Worm (Caenorhabditis elegans) whole organism, midembryonic: ENCODE results near the gene idpp-8.
A peak's percentile ranks its signal among the peaks of the same experiment; 100 is the strongest.

Source experiments
- T22C8.4 ChIP-seq: fragments of 200-800 bp; sonication (Bioruptor generic); IDR thresholded peaks from 2 replicates; pipeline ENCODE4 v1.3.6; 2022; ENCODE audit warnings: missing genetic modification characterization, missing compliant biosample characterization
- cog-1 ChIP-seq: sonication (generic microtip); optimal IDR thresholded peaks from 2 replicates; lab custom pipeline; 2016; ENCODE audit warnings: missing genetic modification characterization, missing compliant biosample characterization
- flt-1 ChIP-seq: fragments of 200-800 bp; sonication (Bioruptor generic); IDR thresholded peaks from 2 replicates; pipeline ENCODE4 v1.3.6; 2022; ENCODE audit warnings: missing genetic modification characterization, missing compliant biosample characterization
- klf-2 ChIP-seq: fragments of 200-800 bp; sonication (Bioruptor generic); conservative IDR thresholded peaks from 2 replicates; pipeline ENCODE4 v1.3.6; 2022; ENCODE audit warnings: missing genetic modification reagents, missing genetic modification characterization, missing compliant biosample characterization
- med-1 ChIP-seq: sonication (generic microtip); optimal IDR thresholded peaks from 2 replicates; lab custom pipeline; 2017; ENCODE audit warnings: missing genetic modification characterization, mild to moderate bottlenecking, missing compliant biosample characterization, antibody characterized with exemption, missing genetic modification reagents; ENCODE audit not compliant: insufficient read depth
- ref-1 ChIP-seq: fragments of 200-800 bp; sonication (Bioruptor generic); conservative IDR thresholded peaks from 2 replicates; pipeline ENCODE4 v1.3.6; 2022; ENCODE audit warnings: missing genetic modification reagents, missing genetic modification characterization, missing compliant biosample characterization
- tab-1 ChIP-seq: fragments of 200-800 bp; sonication (Bioruptor generic); IDR thresholded peaks from 2 replicates; pipeline ENCODE4 v1.3.6; 2022; ENCODE audit warnings: missing genetic modification characterization, missing compliant biosample characterization
- ztf-23 ChIP-seq: fragments of 200-800 bp; sonication (Bioruptor generic); IDR thresholded peaks from 2 replicates; pipeline ENCODE4 v1.3.6; 2022; ENCODE audit warnings: missing genetic modification reagents, missing genetic modification characterization, missing compliant biosample characterization
- ztf-29 ChIP-seq: fragments of 200-800 bp; sonication (Bioruptor generic); IDR thresholded peaks from 2 replicates; pipeline ENCODE4 v1.3.6; 2022; ENCODE audit warnings: missing genetic modification reagents, missing genetic modification characterization, missing compliant biosample characterization

Gene idpp-8

DNA sequence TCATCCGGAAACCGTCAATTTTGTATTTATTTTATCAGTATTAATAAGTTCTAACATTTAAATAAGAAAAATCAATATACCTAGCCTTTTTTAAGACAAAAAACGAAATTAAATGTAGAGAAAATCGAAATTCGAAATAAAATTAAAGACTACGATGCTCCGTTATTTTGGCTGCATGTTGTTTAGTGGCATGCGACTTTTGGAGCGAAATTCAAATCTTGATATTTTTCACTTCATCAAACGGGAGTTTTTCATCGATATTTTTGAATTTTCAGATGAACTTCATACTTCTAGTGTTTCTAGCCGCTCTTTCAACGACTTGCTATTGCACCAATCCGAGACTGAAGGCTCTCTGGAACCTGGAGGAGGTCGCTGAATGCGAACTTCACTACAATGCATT, 35.1 kb downstream of the idpp-8 start, which contains the start of gene C07E3.9:
Gene C07E3.9, plus strand, starts transcription at position 270 of the 400 bp plus-strand sequence.
- TF ChIP-seq ztf-23 (GFP tag; lab: Robert Waterston, UW), result no peak
- no peak for TF ChIP-seq med-1 (GFP tag; lab: Kevin White, UChicago)
- no peak for TF ChIP-seq klf-2 (GFP tag; lab: Robert Waterston, UW)

DNA sequence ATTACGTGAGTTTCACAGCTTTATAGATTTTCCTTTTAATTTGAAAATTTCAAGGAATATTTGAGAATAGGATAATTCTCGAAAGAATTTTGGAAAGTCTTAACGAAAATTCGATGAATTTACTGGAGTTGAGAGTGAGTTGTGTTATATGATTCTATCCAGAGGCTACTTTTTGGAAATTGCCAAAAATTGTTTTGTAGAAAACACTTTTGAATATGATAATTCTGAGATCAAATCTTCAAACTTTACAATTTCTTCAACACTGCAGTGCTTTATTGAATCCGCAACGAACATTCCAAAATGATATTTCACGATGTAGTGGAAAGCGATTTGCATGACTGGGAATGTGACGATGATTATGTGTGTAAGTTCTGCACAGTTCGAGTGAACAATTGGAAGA, 36.6 kb downstream of the idpp-8 start, which contains the start of gene C07E3.8:
Gene C07E3.8, plus strand, starts transcription at position 301 of the 400 bp plus-strand sequence.
- TF ChIP-seq ztf-23 (GFP tag; lab: Robert Waterston, UW) (no peak), T22C8.4 (GFP tag; lab: Robert Waterston, UW) (no peak), flt-1 (GFP tag; lab: Robert Waterston, UW) (no peak), med-1 (GFP tag; lab: Kevin White, UChicago) (no peak), cog-1 (tag; lab: Kevin White, UChicago) (no peak), klf-2 (GFP tag; lab: Robert Waterston, UW) (no peak), ref-1 (GFP tag; lab: Robert Waterston, UW) (no peak), tab-1 (GFP tag; lab: Robert Waterston, UW) (no peak), ztf-29 (no peak)

DNA sequence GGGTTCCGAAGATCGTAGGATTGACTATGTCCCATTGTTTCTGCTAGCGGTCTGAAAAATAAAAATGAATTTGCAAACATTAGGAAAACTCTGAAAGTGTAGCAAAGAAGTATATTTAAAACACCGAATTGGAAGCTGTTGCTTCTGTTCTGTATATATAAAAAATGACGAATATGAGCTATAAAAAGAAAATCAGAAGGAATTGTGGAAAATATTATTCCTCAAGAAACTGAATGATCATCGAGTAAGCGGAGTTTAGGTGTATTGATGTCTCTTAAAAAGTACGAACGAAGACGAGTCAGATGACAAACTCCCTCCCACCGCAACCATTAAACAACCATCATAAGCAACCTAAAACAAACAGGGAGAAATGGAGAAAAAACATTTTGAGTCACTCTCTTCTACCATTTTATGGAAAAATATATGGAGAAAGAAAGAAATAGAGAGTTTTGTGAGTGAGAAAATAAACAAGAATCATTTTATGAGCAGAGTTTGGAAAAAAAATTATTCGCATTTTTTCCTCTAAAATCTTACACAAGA, 42.2 kb downstream of the idpp-8 start, which contains the start of gene C07E3.3:
Gene C07E3.3, minus strand, starts transcription at position 51 of the 540 bp plus-strand sequence.
- TF ChIP-seq flt-1 (GFP tag; lab: Robert Waterston, UW), result no peak
- no peak for TF ChIP-seq T22C8.4 (GFP tag; lab: Robert Waterston, UW)
- TF ChIP-seq klf-2 (GFP tag; lab: Robert Waterston, UW), result no peak
- TF ChIP-seq ref-1 (GFP tag; lab: Robert Waterston, UW), result no peak
- TF ChIP-seq cog-1 (tag; lab: Kevin White, UChicago), result no peak

DNA sequence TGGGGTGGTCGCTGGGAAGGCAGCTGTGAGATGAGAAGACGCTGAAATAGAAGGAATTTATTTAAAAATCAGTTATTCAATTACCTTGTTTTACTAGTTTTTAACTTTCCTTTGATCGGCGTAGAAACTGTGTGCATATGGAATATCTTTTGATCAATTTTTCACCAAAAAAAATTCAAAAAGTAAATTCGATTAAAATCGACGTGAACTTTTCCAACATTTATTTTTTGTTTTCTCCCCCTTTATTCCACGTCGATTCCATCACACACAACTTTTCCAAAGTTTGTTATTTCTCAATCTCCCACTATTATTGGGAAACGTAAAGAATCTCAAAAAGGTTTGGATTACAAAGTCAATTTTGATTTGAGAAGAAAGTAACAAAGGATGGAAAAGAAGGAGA, 45.1 kb downstream of the idpp-8 start, which contains the start of gene C07E3.4:
Gene C07E3.4, plus strand, starts transcription at position 301 of the 400 bp plus-strand sequence.
- TF ChIP-seq T22C8.4 (GFP tag; lab: Robert Waterston, UW) (no peak), tab-1 (GFP tag; lab: Robert Waterston, UW) (no peak), ztf-29 (no peak), med-1 (GFP tag; lab: Kevin White, UChicago) (no peak), ref-1 (GFP tag; lab: Robert Waterston, UW) (no peak), cog-1 (tag; lab: Kevin White, UChicago) (no peak), klf-2 (GFP tag; lab: Robert Waterston, UW) (no peak), flt-1 (GFP tag; lab: Robert Waterston, UW) (no peak), ztf-23 (GFP tag; lab: Robert Waterston, UW) (no peak)

DNA sequence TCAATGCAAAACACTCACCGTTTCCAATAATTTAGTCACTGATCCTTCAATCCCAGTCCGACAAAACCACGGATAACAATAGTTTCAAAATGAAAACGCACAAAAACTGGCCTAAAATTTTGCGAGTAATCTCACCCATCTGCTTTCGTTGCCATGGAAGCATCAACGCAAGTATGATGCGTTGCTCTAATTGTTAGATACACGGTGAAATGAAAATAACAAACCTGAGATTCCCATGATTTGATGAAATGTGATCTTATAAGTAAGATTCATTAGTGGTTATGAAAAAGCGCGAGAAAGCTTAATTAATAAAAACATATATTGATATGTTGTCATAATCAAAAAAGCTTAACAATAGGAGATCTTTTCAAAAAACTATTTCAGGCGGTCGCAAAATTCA, 51.9 kb downstream of the idpp-8 start, which contains the start of gene ceh-57:
Gene ceh-57, minus strand, starts transcription at position 95 of the 400 bp plus-strand sequence.
- TF ChIP-seq ztf-29 (no peak), T22C8.4 (GFP tag; lab: Robert Waterston, UW) (no peak), flt-1 (GFP tag; lab: Robert Waterston, UW) (no peak), ref-1 (GFP tag; lab: Robert Waterston, UW) (no peak), cog-1 (tag; lab: Kevin White, UChicago) (no peak), tab-1 (GFP tag; lab: Robert Waterston, UW) (no peak), klf-2 (GFP tag; lab: Robert Waterston, UW) (no peak), ztf-23 (GFP tag; lab: Robert Waterston, UW) (no peak), med-1 (GFP tag; lab: Kevin White, UChicago) (no peak)

DNA sequence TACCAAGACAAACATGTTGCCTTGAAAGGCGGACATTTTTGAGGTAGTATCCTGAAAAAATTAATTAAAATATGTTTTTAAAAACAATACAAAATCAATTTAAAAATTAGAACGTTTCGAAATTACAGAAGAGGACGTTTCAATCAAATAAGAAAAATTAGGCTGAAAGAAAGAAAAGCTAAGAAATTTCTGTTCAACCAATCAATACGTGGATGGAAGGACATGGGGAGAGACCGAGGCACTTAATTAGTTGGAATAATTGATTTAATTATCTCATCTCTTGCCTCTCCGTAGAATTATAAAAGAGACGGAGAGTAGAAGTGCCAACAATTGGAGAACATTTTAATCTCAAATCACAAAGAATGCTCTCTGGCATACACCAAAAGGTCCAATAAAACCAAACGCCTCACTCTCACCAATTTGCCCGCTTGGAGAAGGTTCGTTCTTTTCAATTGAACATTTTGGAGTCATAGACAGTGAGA, 54.2 kb downstream of the idpp-8 start, which contains the start of gene ceh-58:
Gene ceh-58, minus strand, starts transcription at position 51 of the 482 bp plus-strand sequence.
- TF ChIP-seq klf-2 (GFP tag; lab: Robert Waterston, UW) (no peak), ztf-29 (no peak), tab-1 (GFP tag; lab: Robert Waterston, UW) (0 out of 2 replicates have a peak, but pooled peaks have one; percentile 18), T22C8.4 (GFP tag; lab: Robert Waterston, UW) (no peak)
